Worm (Caenorhabditis elegans) whole organism, late embryonic: ENCODE measurements around the gene ZK637.12.

ENCODE experiments used
- C38D4.7 ChIP-seq: fragments of 200-800 bp; sonication (Bioruptor generic); optimal IDR thresholded peaks from 2 replicates; lab custom pipeline; 2018; ENCODE audit warnings: mild to moderate bottlenecking, missing genetic modification characterization, moderate library complexity, missing compliant biosample characterization
- F13H6.1 ChIP-seq: sonication (generic microtip); optimal IDR thresholded peaks from 2 replicates; lab custom pipeline; 2016; ENCODE audit warnings: missing genetic modification characterization, missing compliant biosample characterization
- ceh-6 ChIP-seq: fragments of 200-800 bp; sonication (Bioruptor generic); optimal IDR thresholded peaks from 2 replicates; lab custom pipeline; 2018; ENCODE audit warnings: mild to moderate bottlenecking, missing genetic modification characterization, missing compliant biosample characterization
- che-1 ChIP-seq: sonication (generic microtip); optimal IDR thresholded peaks from 2 replicates; lab custom pipeline; 2016; ENCODE audit warnings: mild to moderate bottlenecking, missing genetic modification characterization, missing compliant biosample characterization
- ets-4 ChIP-seq: sonication (generic microtip); optimal IDR thresholded peaks from 2 replicates; lab custom pipeline; 2016; ENCODE audit warnings: missing genetic modification characterization, missing compliant biosample characterization
- nfya-1 ChIP-seq: sonication (generic microtip); optimal IDR thresholded peaks from 2 replicates; lab custom pipeline; 2017; ENCODE audit warnings: missing genetic modification characterization, mild to moderate bottlenecking, missing compliant biosample characterization, antibody characterized with exemption, moderate library complexity
- pqm-1 ChIP-seq: sonication (generic microtip); optimal IDR thresholded peaks from 2 replicates; lab custom pipeline; 2016; ENCODE audit warnings: missing genetic modification characterization, missing compliant biosample characterization
- zip-5 ChIP-seq: sonication (generic microtip); optimal IDR thresholded peaks from 2 replicates; lab custom pipeline; 2016; ENCODE audit warnings: missing genetic modification characterization, missing compliant biosample characterization

- TF ChIP-seq pqm-1 (tag; lab: Kevin White, UChicago) (no peak), che-1 (tag; lab: Kevin White, UChicago) (no peak), nfya-1 (tag; lab: Kevin White, UChicago) (no peak), ceh-6 (GFP tag; lab: Kevin White, UChicago) (no peak), F13H6.1 (no peak), C38D4.7 (GFP tag; lab: Kevin White, UChicago) (no peak), zip-5 (tag; lab: Kevin White, UChicago) (no peak), ets-4 (tag; lab: Kevin White, UChicago) (no peak)
Observed at ce11 chrIII:8974835-8975234, 50.8 kb downstream of the ZK637.12 start.
